Fruit fly (Drosophila melanogaster) whole organism, embryonic: Measurements from ENCODE around the gene Dph5.
A peak's percentile ranks its signal among the peaks of the same experiment; 100 is the strongest.

Experiments
- Abd-B ChIP-seq: fragments of 200-800 bp; sonication (Bioruptor generic); optimal IDR thresholded peaks from 2 replicates; lab custom pipeline; 2018; ENCODE audit warnings: missing biosample characterization, mild to moderate bottlenecking, missing genetic modification characterization, moderate library complexity
- C15 ChIP-seq: fragments of 200-800 bp; sonication (Bioruptor generic); IDR thresholded peaks from 3 replicates; pipeline ENCODE4 v1.3.6; 2022; ENCODE audit warnings: missing biosample characterization, missing genetic modification characterization
- CG10462 ChIP-seq: fragments of 200-800 bp; sonication (Bioruptor generic); optimal IDR thresholded peaks from 2 replicates; lab custom pipeline; 2016; ENCODE audit warnings: missing biosample characterization, missing genetic modification characterization
- CG10654 ChIP-seq: fragments of 200-800 bp; sonication (Bioruptor generic); optimal IDR thresholded peaks from 2 replicates; lab custom pipeline; 2016; ENCODE audit warnings: missing biosample characterization, missing genetic modification characterization
- CG11247 ChIP-seq: fragments of 200-800 bp; sonication (Bioruptor generic); IDR thresholded peaks from 2 replicates; pipeline ENCODE4 v1.3.6; 2022; ENCODE audit warnings: missing biosample characterization, missing genetic modification characterization
- CG12299 ChIP-seq: fragments of 200-800 bp; sonication (Bioruptor generic); optimal IDR thresholded peaks from 2 replicates; lab custom pipeline; 2018; ENCODE audit warnings: missing biosample characterization, mild to moderate bottlenecking, missing genetic modification characterization
- CG1233 ChIP-seq: fragments of 200-800 bp; sonication (Bioruptor generic); optimal IDR thresholded peaks from 4 replicates; lab custom pipeline; 2018; ENCODE audit warnings: missing biosample characterization, mild to moderate bottlenecking, missing genetic modification characterization
- CG13424 ChIP-seq: fragments of 200-800 bp; sonication (Bioruptor generic); optimal IDR thresholded peaks from 2 replicates; lab custom pipeline; 2019; ENCODE audit warnings: missing biosample characterization, mild to moderate bottlenecking, missing genetic modification characterization, moderate library complexity
- CG14014 ChIP-seq: fragments of 200-800 bp; sonication (Bioruptor generic); IDR thresholded peaks from 2 replicates; pipeline ENCODE4 v1.3.6; 2022; ENCODE audit warnings: missing biosample characterization, missing genetic modification characterization
- CG1529 ChIP-seq: fragments of 200-800 bp; sonication (Bioruptor generic); optimal IDR thresholded peaks from 3 replicates; lab custom pipeline; 2018; ENCODE audit warnings: missing biosample characterization, missing genetic modification characterization
- CG17186 ChIP-seq: fragments of 200-800 bp; sonication (Bioruptor generic); optimal IDR thresholded peaks from 3 replicates; lab custom pipeline; 2017; ENCODE audit warnings: missing biosample characterization, missing genetic modification reagents, missing genetic modification characterization
- CG18764 ChIP-seq: fragments of 200-800 bp; sonication (Bioruptor generic); optimal IDR thresholded peaks from 3 replicates; lab custom pipeline; 2016; ENCODE audit warnings: missing biosample characterization, missing genetic modification characterization
- CG2889 ChIP-seq: fragments of 200-800 bp; sonication (Bioruptor generic); IDR thresholded peaks from 3 replicates; pipeline ENCODE4 v1.3.6; 2022; ENCODE audit warnings: missing biosample characterization, missing genetic modification characterization
- CG34422 ChIP-seq: fragments of 200-800 bp; sonication (Bioruptor generic); IDR thresholded peaks from 3 replicates; pipeline ENCODE4 v1.3.6; 2022; ENCODE audit warnings: missing biosample characterization, missing genetic modification characterization
- CG42726 ChIP-seq: fragments of 200-800 bp; sonication (Bioruptor generic); IDR thresholded peaks from 2 replicates; pipeline ENCODE4 v1.3.6; 2022; ENCODE audit warnings: missing biosample characterization, missing genetic modification characterization; ENCODE audit not compliant: partially characterized antibody
- CG4328 ChIP-seq: fragments of 200-800 bp; sonication (Bioruptor generic); optimal IDR thresholded peaks from 3 replicates; lab custom pipeline; 2017; ENCODE audit warnings: missing biosample characterization, missing genetic modification reagents, missing genetic modification characterization
- CG4404 ChIP-seq: fragments of 200-800 bp; sonication (Bioruptor generic); IDR thresholded peaks from 2 replicates; pipeline ENCODE4 v1.3.6; 2022; ENCODE audit warnings: missing biosample characterization, missing genetic modification characterization
- CG6689 ChIP-seq: fragments of 200-800 bp; sonication (Bioruptor generic); IDR thresholded peaks from 2 replicates; pipeline ENCODE4 v1.3.6; 2022; ENCODE audit warnings: missing biosample characterization, missing genetic modification characterization
- CG7357 ChIP-seq: fragments of 200-800 bp; sonication (Bioruptor generic); IDR thresholded peaks from 3 replicates; pipeline ENCODE4 v1.3.6; 2022; ENCODE audit warnings: missing biosample characterization, missing genetic modification characterization
- CG7839 ChIP-seq: fragments of 200-800 bp; sonication (Bioruptor generic); optimal IDR thresholded peaks from 3 replicates; lab custom pipeline; 2018; ENCODE audit warnings: missing biosample characterization, mild to moderate bottlenecking, missing genetic modification characterization, moderate library complexity
- CG8765 ChIP-seq: fragments of 200-800 bp; sonication (Bioruptor generic); IDR thresholded peaks from 2 replicates; pipeline ENCODE4 v1.3.6; 2022; ENCODE audit warnings: missing biosample characterization, missing genetic modification characterization
- CG9797 ChIP-seq: fragments of 200-800 bp; sonication (Bioruptor generic); optimal IDR thresholded peaks from 3 replicates; lab custom pipeline; 2018; ENCODE audit warnings: missing biosample characterization, mild to moderate bottlenecking, missing genetic modification characterization
- CrebB ChIP-seq: fragments of 200-800 bp; sonication (Bioruptor generic); optimal IDR thresholded peaks from 3 replicates; lab custom pipeline; 2018; ENCODE audit warnings: missing biosample characterization, mild to moderate bottlenecking, missing genetic modification characterization
- Dp ChIP-seq: fragments of 200-800 bp; sonication (Bioruptor generic); optimal IDR thresholded peaks from 2 replicates; lab custom pipeline; 2018; ENCODE audit warnings: missing biosample characterization, mild to moderate bottlenecking, missing genetic modification characterization, moderate library complexity
- Dref ChIP-seq: fragments of 200-800 bp; sonication (Bioruptor generic); IDR thresholded peaks from 2 replicates; pipeline ENCODE4 v1.3.6; 2022; ENCODE audit warnings: missing biosample characterization, missing genetic modification characterization
- E2f1 ChIP-seq: fragments of 200-800 bp; sonication (Bioruptor generic); IDR thresholded peaks from 2 replicates; pipeline ENCODE4 v1.3.6; 2022; ENCODE audit warnings: missing biosample characterization, missing genetic modification characterization
- Gug ChIP-seq: fragments of 200-800 bp; sonication (Bioruptor generic); IDR thresholded peaks from 4 replicates; pipeline ENCODE4 v1.3.6; 2022; ENCODE audit warnings: missing biosample characterization, missing genetic modification characterization
- HLH54F ChIP-seq: fragments of 200-800 bp; sonication (Bioruptor generic); optimal IDR thresholded peaks from 3 replicates; lab custom pipeline; 2016; ENCODE audit warnings: missing biosample characterization, missing genetic modification characterization
- Lpt ChIP-seq: fragments of >200 bp; optimal IDR thresholded peaks from 2 replicates; lab custom pipeline; 2018; ENCODE audit warnings: missing biosample characterization, missing genetic modification characterization
- MBD-R2 ChIP-seq: fragments of 200-800 bp; sonication (Bioruptor generic); IDR thresholded peaks from 2 replicates; pipeline ENCODE4 v1.3.6; 2022; ENCODE audit warnings: missing biosample characterization, missing genetic modification characterization
- Med ChIP-seq: fragments of 200-800 bp; sonication (Bioruptor generic); peaks from one replicate; lab custom pipeline; 2016; ENCODE audit warnings: missing biosample characterization, missing genetic modification characterization, mild to moderate bottlenecking, inconsistent platforms, moderate library complexity
- Myb ChIP-seq: fragments of 200-800 bp; sonication (Bioruptor generic); optimal IDR thresholded peaks from 2 replicates; lab custom pipeline; 2016; ENCODE audit warnings: missing biosample characterization, missing genetic modification characterization
- Nf-YC ChIP-seq: fragments of 200-800 bp; optimal IDR thresholded peaks from 3 replicates; lab custom pipeline; 2019; ENCODE audit warnings: missing biosample characterization, mild to moderate bottlenecking, missing genetic modification characterization, moderate library complexity
- NfI ChIP-seq: fragments of 200-800 bp; sonication (Bioruptor generic); optimal IDR thresholded peaks from 3 replicates; lab custom pipeline; 2018; ENCODE audit warnings: missing biosample characterization, mild to moderate bottlenecking, missing genetic modification characterization, moderate library complexity
- Sry-δ ChIP-seq: fragments of 200-800 bp; sonication (Bioruptor generic); optimal IDR thresholded peaks from 2 replicates; lab custom pipeline; 2016; ENCODE audit warnings: missing biosample characterization, missing genetic modification characterization
- Usf ChIP-seq: fragments of 200-800 bp; sonication (Bioruptor generic); optimal IDR thresholded peaks from 2 replicates; lab custom pipeline; 2017; ENCODE audit warnings: missing genotype, missing biosample characterization, missing genetic modification characterization
- az2 ChIP-seq: fragments of 200-800 bp; sonication (Bioruptor generic); optimal IDR thresholded peaks from 3 replicates; lab custom pipeline; 2016; ENCODE audit warnings: missing biosample characterization, missing genetic modification characterization
- bcd ChIP-seq: fragments of 200-800 bp; sonication (Bioruptor generic); optimal IDR thresholded peaks from 2 replicates; lab custom pipeline; 2017; ENCODE audit warnings: missing biosample characterization, mild to moderate bottlenecking, missing genetic modification characterization
- bigmax ChIP-seq: fragments of 200-800 bp; sonication (Bioruptor generic); optimal IDR thresholded peaks from 2 replicates; lab custom pipeline; 2018; ENCODE audit warnings: missing biosample characterization, mild to moderate bottlenecking, missing genetic modification characterization
- cad ChIP-seq: fragments of >200 bp; optimal IDR thresholded peaks from 2 replicates; lab custom pipeline; 2017; ENCODE audit warnings: missing biosample characterization, missing genetic modification characterization
- chif ChIP-seq, 2 experiments: fragments of 200-800 bp; sonication (Bioruptor generic); optimal IDR thresholded peaks; 3 replicates each; lab custom pipeline; 2016; ENCODE audit warnings: missing biosample characterization in 2 of 2, missing genetic modification characterization in 2 of 2
- chm ChIP-seq: fragments of 200-800 bp; sonication (Bioruptor generic); IDR thresholded peaks from 2 replicates; pipeline ENCODE4 v1.3.6; 2022; ENCODE audit warnings: missing biosample characterization, missing genetic modification characterization
- chn ChIP-seq: fragments of 200-800 bp; sonication (Bioruptor generic); optimal IDR thresholded peaks from 2 replicates; lab custom pipeline; 2016; ENCODE audit warnings: missing biosample characterization, missing genetic modification characterization
- corto ChIP-seq: fragments of 200-800 bp; sonication (Bioruptor generic); optimal IDR thresholded peaks from 2 replicates; lab custom pipeline; 2016; ENCODE audit warnings: missing biosample characterization, mild to moderate bottlenecking, missing genetic modification characterization, moderate library complexity
- crol ChIP-seq: fragments of 200-800 bp; sonication (Bioruptor generic); IDR thresholded peaks from 2 replicates; pipeline ENCODE4 v1.3.6; 2022; ENCODE audit warnings: missing biosample characterization, missing genetic modification characterization
- fd64A ChIP-seq: fragments of 200-800 bp; sonication (Bioruptor generic); optimal IDR thresholded peaks from 3 replicates; lab custom pipeline; 2018; ENCODE audit warnings: missing biosample characterization, mild to moderate bottlenecking, missing genetic modification characterization
- nerfin-2 ChIP-seq: fragments of 200-800 bp; sonication (Bioruptor generic); IDR thresholded peaks from 2 replicates; pipeline ENCODE4 v1.3.6; 2022; ENCODE audit warnings: missing biosample characterization, missing genetic modification characterization; ENCODE audit not compliant: partially characterized antibody
- pb ChIP-seq: fragments of 200-800 bp; sonication (Bioruptor generic); optimal IDR thresholded peaks from 3 replicates; lab custom pipeline; 2016; ENCODE audit warnings: missing biosample characterization, missing genetic modification characterization
- schlank ChIP-seq: fragments of 200-800 bp; sonication (Bioruptor generic); optimal IDR thresholded peaks from 2 replicates; lab custom pipeline; 2018; ENCODE audit warnings: missing biosample characterization, mild to moderate bottlenecking, missing genetic modification characterization
- sens ChIP-seq: fragments of 200-800 bp; sonication (Bioruptor generic); peaks from one replicate; lab custom pipeline; 2016; ENCODE audit warnings: missing biosample characterization, missing genetic modification characterization
- slou ChIP-seq: fragments of 200-800 bp; sonication (Bioruptor generic); optimal IDR thresholded peaks from 3 replicates; lab custom pipeline; 2016; ENCODE audit warnings: missing biosample characterization, missing genetic modification characterization
- ssp ChIP-seq: fragments of 200-800 bp; sonication (Bioruptor generic); IDR thresholded peaks from 2 replicates; pipeline ENCODE4 v1.3.6; 2022; ENCODE audit warnings: missing biosample characterization, missing genetic modification characterization
- stc ChIP-seq: fragments of 200-800 bp; sonication (Bioruptor generic); IDR thresholded peaks from 2 replicates; pipeline ENCODE4 v1.3.6; 2022; ENCODE audit warnings: missing biosample characterization, missing genetic modification characterization
- tio ChIP-seq: fragments of 200-800 bp; sonication (Bioruptor generic); optimal IDR thresholded peaks from 2 replicates; lab custom pipeline; 2017; ENCODE audit warnings: missing biosample characterization, missing genetic modification characterization, inconsistent platforms

Dph5 gene

dm6 chr3R:22573590-22573989 is 9.4 kb downstream of the Dph5 start (continued):
- peak; percentile 11 for TF ChIP-seq CG1233 (GFP tag; lab: Kevin White, UChicago)
- TF ChIP-seq Myb (GFP tag; lab: Kevin White, UChicago), result no peak
- TF ChIP-seq CG4404 (GFP tag; lab: Robert Waterston, UW), result no peak
- TF ChIP-seq CG7839 (tag; lab: Kevin White, UChicago), result no peak
- no peak for TF ChIP-seq CG4328 (GFP tag; lab: Kevin White, UChicago)
- TF ChIP-seq stc (GFP tag; lab: Robert Waterston, UW), result no peak
- TF ChIP-seq Lpt (GFP tag; lab: Kevin White, UChicago), result no peak
- no peak for TF ChIP-seq CG9797 (GFP tag; lab: Kevin White, UChicago)
- no peak for TF ChIP-seq CG10462
- no peak for TF ChIP-seq CG7357 (GFP tag; lab: Robert Waterston, UW)
- TF ChIP-seq CG13424 (tag; lab: Kevin White, UChicago), result no peak
- TF ChIP-seq CG1529 (GFP tag; lab: Kevin White, UChicago), result peak; percentile 34
- TF ChIP-seq chif (GFP tag; optimal IDR thresholded peaks at IDR 0.05; lab: Kevin White, UChicago), result no peak
- no peak for TF ChIP-seq chn
- no peak for TF ChIP-seq CG11247 (GFP tag; lab: Robert Waterston, UW)
- no peak for TF ChIP-seq CG12299 (tag; lab: Kevin White, UChicago)
- peak; percentile 75 for TF ChIP-seq Med
- peak; percentile 41; the same call in 1 of the 2 replicates for TF ChIP-seq CG14014
- TF ChIP-seq CG42726 (GFP tag; lab: Robert Waterston, UW), result no peak
- no peak for TF ChIP-seq pb (GFP tag; lab: Kevin White, UChicago)
- no peak for TF ChIP-seq Nf-YC (tag; lab: Kevin White, UChicago)
- TF ChIP-seq CG10654 (GFP tag; lab: Kevin White, UChicago), result no peak
- TF ChIP-seq tio (GFP tag; lab: Kevin White, UChicago), result no peak
- no peak for TF ChIP-seq HLH54F
- no peak for TF ChIP-seq cad
- no peak for TF ChIP-seq NfI
- no peak for TF ChIP-seq ssp (GFP tag; lab: Robert Waterston, UW)
- peak; percentile 35 for TF ChIP-seq CrebB (tag; lab: Kevin White, UChicago)
- TF ChIP-seq E2f1, result no peak
- no peak for TF ChIP-seq Usf
- no peak for TF ChIP-seq CG6689 (GFP tag; lab: Robert Waterston, UW)
- TF ChIP-seq Gug (GFP tag; lab: Robert Waterston, UW), result no peak
- TF ChIP-seq az2, result no peak
- TF ChIP-seq schlank, result no peak
- no peak for TF ChIP-seq C15
- no peak for TF ChIP-seq CG17186 (GFP tag; lab: Kevin White, UChicago)
- TF ChIP-seq MBD-R2 (GFP tag; lab: Robert Waterston, UW), result no peak
- TF ChIP-seq slou (GFP tag; lab: Kevin White, UChicago), result no peak
- no peak for TF ChIP-seq Sry-δ (GFP tag; lab: Kevin White, UChicago)
- TF ChIP-seq CG34422 (GFP tag; lab: Robert Waterston, UW), result no peak
- TF ChIP-seq CG2889 (GFP tag; lab: Robert Waterston, UW), result no peak
- TF ChIP-seq chm (GFP tag; lab: Robert Waterston, UW), result no peak
- no peak for TF ChIP-seq crol (GFP tag; lab: Robert Waterston, UW)
- TF ChIP-seq Dref (GFP tag; lab: Robert Waterston, UW), result no peak
- TF ChIP-seq bcd (GFP tag; lab: Kevin White, UChicago), result no peak
- no peak for TF ChIP-seq CG18764 (GFP tag; lab: Kevin White, UChicago)
- no peak for TF ChIP-seq nerfin-2 (GFP tag; lab: Robert Waterston, UW)
- TF ChIP-seq sens, result peak; percentile 15
- no peak for TF ChIP-seq Dp (GFP tag; lab: Kevin White, UChicago)
- no peak for TF ChIP-seq bigmax (GFP tag; lab: Kevin White, UChicago)
- TF ChIP-seq fd64A (GFP tag; lab: Kevin White, UChicago), result peak; percentile 25
- no peak for TF ChIP-seq corto (GFP tag; lab: Kevin White, UChicago)
- no peak for TF ChIP-seq Abd-B
- no peak for TF ChIP-seq CG8765
